Fruit fly (Drosophila melanogaster): ENCODE data around the gene Sgs8.

Gene Sgs8

DNA sequence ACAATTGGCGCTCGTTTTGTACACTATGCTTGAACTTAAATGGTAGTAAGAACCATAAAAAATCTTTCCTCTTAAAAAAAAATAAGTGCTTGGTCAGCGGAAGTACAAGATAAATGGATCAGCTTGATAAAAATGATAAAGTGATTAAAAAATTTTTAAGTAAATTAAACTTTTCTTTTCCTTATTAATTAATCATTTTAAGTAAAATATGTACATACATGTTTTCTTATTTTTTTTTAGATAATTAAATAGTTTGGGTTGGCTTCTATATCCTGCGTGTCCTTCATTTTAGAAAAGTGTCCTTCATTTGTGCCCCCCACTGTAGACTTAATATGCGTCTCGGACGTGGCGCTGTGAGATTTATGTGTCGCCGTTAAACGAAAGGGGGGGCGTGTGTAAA, 47.4 kb upstream of the Sgs8 start (continued):
- TF ChIP-seq lmd (GFP tag; IDR thresholded peaks at IDR 0.05) = peak; percentile 18; the same call in 1 of the 2 replicates
- no peak for TF ChIP-seq HHEX (GFP tag; optimal IDR thresholded peaks at IDR 0.05)
- peak; percentile 61 for TF ChIP-seq grau (tag; optimal IDR thresholded peaks at IDR 0.05)

DNA sequence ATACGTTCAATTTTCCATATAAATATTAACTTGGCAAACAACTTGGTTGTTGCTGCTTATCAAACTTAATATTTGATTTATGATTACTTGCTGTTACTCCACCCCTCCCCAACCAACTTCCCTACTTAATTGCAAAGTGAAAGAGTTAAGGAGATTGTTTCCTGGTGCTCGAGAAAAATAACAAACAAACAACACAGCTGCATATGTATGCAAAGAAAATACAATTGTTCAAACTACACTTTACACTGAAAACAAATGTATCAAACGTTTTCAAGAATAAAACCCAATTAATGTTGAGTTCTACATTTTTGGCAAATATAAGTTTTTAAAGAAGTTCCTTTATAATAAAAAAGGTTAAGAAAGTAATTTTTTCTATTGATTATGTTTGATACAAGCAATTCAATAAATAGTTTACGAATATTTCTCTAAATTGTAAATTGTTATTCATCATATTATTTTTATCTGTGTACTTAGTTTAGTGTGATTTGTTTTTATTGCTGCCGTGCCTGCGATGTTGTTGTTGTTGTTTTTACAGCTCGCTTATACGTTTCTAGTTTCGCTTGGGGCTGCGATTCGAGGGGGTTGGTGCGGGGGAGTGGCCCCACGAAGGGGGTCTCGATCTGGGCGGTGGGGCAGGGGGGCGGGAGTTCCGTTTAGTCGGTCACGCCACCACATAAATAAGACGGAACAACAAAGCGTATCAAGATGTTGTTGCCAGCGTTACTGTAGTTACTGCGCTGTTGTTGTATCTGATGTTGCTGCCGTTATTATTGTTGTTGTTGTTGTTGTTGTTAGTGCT, 46.7 kb upstream of the Sgs8 start:
- TF ChIP-seq CoRest (tag; optimal IDR thresholded peaks at IDR 0.05) (peak; percentile 87), CG5180 (GFP tag; optimal IDR thresholded peaks at IDR 0.05) (peak; percentile 48), Jarid2 (GFP tag; optimal IDR thresholded peaks at IDR 0.05) (peak; percentile 34), z (GFP tag; IDR thresholded peaks at IDR 0.05) (no peak), danr (GFP tag; IDR thresholded peaks at IDR 0.05) (no peak), sob (GFP tag; IDR thresholded peaks at IDR 0.05) (peak; percentile 28; the same call in 1 of the 2 replicates), Ssrp (tag; optimal IDR thresholded peaks at IDR 0.05) (peak; percentile 75), CG10267 (tag; optimal IDR thresholded peaks at IDR 0.05) (peak; percentile 79), aop (GFP tag; IDR thresholded peaks at IDR 0.05) (0 out of 2 replicates have a peak, but pooled peaks have one; percentile 42), CG12236 (GFP tag; optimal IDR thresholded peaks at IDR 0.05) (peak; percentile 26), otp (GFP tag; IDR thresholded peaks at IDR 0.05) (no peak), CG12659 (GFP tag; optimal IDR thresholded peaks at IDR 0.05) (peak; percentile 71), CrebB (tag; optimal IDR thresholded peaks at IDR 0.05) (peak; percentile 31), Atf3 (GFP tag; optimal IDR thresholded peaks at IDR 0.05) (peak; percentile 49), CG6175 (GFP tag; IDR thresholded peaks at IDR 0.05) (peak; percentile 80), sens (GFP tag) (peak; percentile 88), pita (GFP tag; optimal IDR thresholded peaks at IDR 0.05) (no peak), CG17802 (tag; optimal IDR thresholded peaks at IDR 0.05) (no peak), Myb (GFP tag; optimal IDR thresholded peaks at IDR 0.05) (no peak), CG11696 (GFP tag; IDR thresholded peaks at IDR 0.05) (no peak), gsb-n (tag; optimal IDR thresholded peaks at IDR 0.05) (peak; percentile 65), CG12744 (GFP tag; optimal IDR thresholded peaks at IDR 0.05) (peak; percentile 20), CG6791 (GFP tag; IDR thresholded peaks at IDR 0.05; ENCODE audit: partially characterized antibody) (no peak), Xbp1 (GFP tag; optimal IDR thresholded peaks at IDR 0.05) (peak; percentile 63), Dad (GFP tag; optimal IDR thresholded peaks at IDR 0.05) (no peak), twi (tag; optimal IDR thresholded peaks at IDR 0.05) (peak; percentile 54), Dip2 (GFP tag; IDR thresholded peaks at IDR 0.05) (no peak), tap (tag; optimal IDR thresholded peaks at IDR 0.05) (peak; percentile 60), CG3163 (GFP tag; optimal IDR thresholded peaks at IDR 0.05) (no peak), yki (optimal IDR thresholded peaks at IDR 0.05) (no peak), CG17361 (GFP tag; IDR thresholded peaks at IDR 0.05) (peak; percentile 87), tgo (GFP tag; IDR thresholded peaks at IDR 0.05) (peak; percentile 53; the same call in 2 of the 3 replicates), shn (GFP tag; optimal IDR thresholded peaks at IDR 0.05) (peak; percentile 10), Dip3 (GFP tag; optimal IDR thresholded peaks at IDR 0.05) (no peak), dan (GFP tag; IDR thresholded peaks at IDR 0.05) (no peak), CG6689 (GFP tag; IDR thresholded peaks at IDR 0.05) (peak; percentile 46; the same call in 1 of the 2 replicates), al (GFP tag; IDR thresholded peaks at IDR 0.05) (no peak), CG34376 (GFP tag; optimal IDR thresholded peaks at IDR 0.05) (peak; percentile 34), esg (GFP tag; conservative IDR thresholded peaks at IDR 0.05) (no peak), CG17829 (tag; optimal IDR thresholded peaks at IDR 0.05) (peak; percentile 83), croc (GFP tag; conservative IDR thresholded peaks at IDR 0.05) (no peak; the same call in 1 of the 3 replicates), inv (GFP tag; IDR thresholded peaks at IDR 0.05; ENCODE audit: partially characterized antibody) (no peak), C15 (GFP tag; IDR thresholded peaks at IDR 0.05) (no peak), CG12219 (GFP tag; optimal IDR thresholded peaks at IDR 0.05) (no peak), CG11398 (GFP tag; optimal IDR thresholded peaks at IDR 0.05) (peak; percentile 59), abd-A (tag; optimal IDR thresholded peaks at IDR 0.05) (peak; percentile 91)
